Fruit fly (Drosophila melanogaster) whole organism, embryonic: ENCODE data around the gene ND-13A.

Experiments used
- CG11504 ChIP-seq: fragments of 200-800 bp; sonication (Bioruptor generic); optimal IDR thresholded peaks from 3 replicates; lab custom pipeline; 2019; ENCODE audit warnings: missing biosample characterization, mild to moderate bottlenecking, missing genetic modification characterization, moderate library complexity
- CG11723 ChIP-seq: fragments of 200-800 bp; sonication (Bioruptor generic); optimal IDR thresholded peaks from 2 replicates; lab custom pipeline; 2017; ENCODE audit warnings: missing biosample characterization, mild to moderate bottlenecking, missing genetic modification characterization
- CG1233 ChIP-seq: fragments of 200-800 bp; sonication (Bioruptor generic); optimal IDR thresholded peaks from 4 replicates; lab custom pipeline; 2018; ENCODE audit warnings: missing biosample characterization, mild to moderate bottlenecking, missing genetic modification characterization
- CG2120 ChIP-seq: fragments of 200-800 bp; sonication (Bioruptor generic); optimal IDR thresholded peaks from 3 replicates; lab custom pipeline; 2016; ENCODE audit warnings: missing biosample characterization, missing genetic modification characterization
- CG2129 ChIP-seq: fragments of 200-800 bp; sonication (Bioruptor generic); IDR thresholded peaks from 2 replicates; pipeline ENCODE4 v1.3.6; 2022; ENCODE audit warnings: missing biosample characterization, missing genetic modification characterization; ENCODE audit not compliant: partially characterized antibody
- CG2678 ChIP-seq: fragments of 200-800 bp; sonication (Bioruptor generic); optimal IDR thresholded peaks from 3 replicates; lab custom pipeline; 2019; ENCODE audit warnings: missing biosample characterization, mild to moderate bottlenecking, missing genetic modification characterization, moderate library complexity
- CG31388 ChIP-seq: fragments of 200-800 bp; sonication (Bioruptor generic); optimal IDR thresholded peaks from 2 replicates; lab custom pipeline; 2016; ENCODE audit warnings: missing biosample characterization, missing genetic modification characterization
- CG3281 ChIP-seq: fragments of 200-800 bp; sonication (Bioruptor generic); optimal IDR thresholded peaks from 3 replicates; lab custom pipeline; 2017; ENCODE audit warnings: missing biosample characterization, mild to moderate bottlenecking, missing genetic modification characterization
- CG34224 ChIP-seq: fragments of 200-800 bp; sonication (Bioruptor generic); IDR thresholded peaks from 3 replicates; pipeline ENCODE4 v1.3.6; 2022; ENCODE audit warnings: missing biosample characterization, missing genetic modification characterization; ENCODE audit not compliant: partially characterized antibody
- CG34376 ChIP-seq: fragments of 200-800 bp; sonication (Bioruptor generic); optimal IDR thresholded peaks from 2 replicates; lab custom pipeline; 2018; ENCODE audit warnings: missing biosample characterization, mild to moderate bottlenecking, missing genetic modification characterization
- CG3995 ChIP-seq: fragments of 200-800 bp; sonication (Bioruptor generic); optimal IDR thresholded peaks from 3 replicates; lab custom pipeline; 2016; ENCODE audit warnings: missing biosample characterization, missing genetic modification characterization
- CG4820 ChIP-seq: fragments of 200-800 bp; sonication (Bioruptor generic); optimal IDR thresholded peaks from 3 replicates; lab custom pipeline; 2016; ENCODE audit warnings: missing biosample characterization, missing genetic modification characterization
- CG5245 ChIP-seq: fragments of 200-800 bp; sonication (Bioruptor generic); optimal IDR thresholded peaks from 3 replicates; lab custom pipeline; 2016; ENCODE audit warnings: missing biosample characterization, missing genetic modification characterization
- CG6765 ChIP-seq: fragments of 200-800 bp; sonication (Bioruptor generic); optimal IDR thresholded peaks from 3 replicates; lab custom pipeline; 2017; ENCODE audit warnings: missing biosample characterization, mild to moderate bottlenecking, missing genetic modification characterization
- CG8281 ChIP-seq: fragments of 200-800 bp; sonication (Bioruptor generic); optimal IDR thresholded peaks from 2 replicates; lab custom pipeline; 2018; ENCODE audit warnings: missing biosample characterization, mild to moderate bottlenecking, missing genetic modification characterization, moderate library complexity
- Camta ChIP-seq: fragments of 200-800 bp; sonication (Bioruptor generic); optimal IDR thresholded peaks from 2 replicates; lab custom pipeline; 2016; ENCODE audit warnings: missing biosample characterization, missing genetic modification characterization
- Chrac-16 ChIP-seq: fragments of 200-800 bp; sonication (Bioruptor generic); optimal IDR thresholded peaks from 3 replicates; lab custom pipeline; 2016; ENCODE audit warnings: missing biosample characterization, missing genetic modification characterization
- CkIIα-i1 ChIP-seq: fragments of 200-800 bp; sonication (Bioruptor generic); IDR thresholded peaks from 2 replicates; pipeline ENCODE4 v1.3.6; 2022; ENCODE audit warnings: missing biosample characterization, missing genetic modification characterization
- Deaf1 ChIP-seq: fragments of 200-800 bp; optimal IDR thresholded peaks from 3 replicates; lab custom pipeline; 2019; ENCODE audit warnings: missing biosample characterization, mild to moderate bottlenecking, missing genetic modification characterization, moderate library complexity
- Doc3 ChIP-seq: fragments of 200-800 bp; sonication (Bioruptor generic); IDR thresholded peaks from 3 replicates; pipeline ENCODE4 v1.3.6; 2022; ENCODE audit warnings: missing biosample characterization, missing genetic modification characterization; ENCODE audit not compliant: partially characterized antibody
- Drgx ChIP-seq: fragments of 200-800 bp; sonication (Bioruptor generic); IDR thresholded peaks from 2 replicates; pipeline ENCODE4 v1.3.6; 2022; ENCODE audit warnings: missing biosample characterization, missing genetic modification characterization
- Elba2 ChIP-seq: fragments of 200-800 bp; sonication (Bioruptor generic); optimal IDR thresholded peaks from 3 replicates; lab custom pipeline; 2016; ENCODE audit warnings: missing biosample characterization, missing genetic modification characterization
- Hr39 ChIP-seq: fragments of >200 bp; optimal IDR thresholded peaks from 2 replicates; lab custom pipeline; 2017
- Nf-YC ChIP-seq: fragments of 200-800 bp; optimal IDR thresholded peaks from 3 replicates; lab custom pipeline; 2019; ENCODE audit warnings: missing biosample characterization, mild to moderate bottlenecking, missing genetic modification characterization, moderate library complexity
- Ravus ChIP-seq: fragments of 200-800 bp; sonication (Bioruptor generic); IDR thresholded peaks from 2 replicates; pipeline ENCODE4 v1.3.6; 2022; ENCODE audit warnings: missing biosample characterization, missing genetic modification characterization
- Sin3A ChIP-seq: fragments of >200 bp; optimal IDR thresholded peaks from 2 replicates; lab custom pipeline; 2018
- Taf1 ChIP-seq: fragments of 200-800 bp; sonication (Bioruptor generic); IDR thresholded peaks from 2 replicates; pipeline ENCODE4 v1.3.6; 2022; ENCODE audit warnings: missing biosample characterization, missing genetic modification characterization
- Trl ChIP-seq, 3 experiments: fragments of >200 bp in 2 of 3; fragments of 200-800 bp in 1 of 3; sonication (Bioruptor generic) in 1 of 3; optimal IDR thresholded peaks; 2 replicates in 1 of 3; 3 replicates in 2 of 3; lab custom pipeline; 2016 to 2017; ENCODE audit warnings: missing biosample characterization in 1 of 3, missing genetic modification characterization in 1 of 3
- aop ChIP-seq: fragments of 200-800 bp; sonication (Bioruptor generic); IDR thresholded peaks from 2 replicates; pipeline ENCODE4 v1.3.6; 2022; ENCODE audit warnings: missing biosample characterization, missing genetic modification characterization
- ase ChIP-seq: fragments of 200-800 bp; sonication (Bioruptor generic); IDR thresholded peaks from 3 replicates; pipeline ENCODE4 v1.3.6; 2022; ENCODE audit warnings: missing biosample characterization, missing genetic modification characterization
- ato ChIP-seq: fragments of 200-800 bp; sonication (Bioruptor generic); IDR thresholded peaks from 2 replicates; pipeline ENCODE4 v1.3.6; 2022; ENCODE audit warnings: missing biosample characterization, missing genetic modification characterization; ENCODE audit not compliant: partially characterized antibody
- bsh ChIP-seq, 2 experiments: fragments of 200-800 bp; sonication (Bioruptor generic); optimal IDR thresholded peaks; 2 replicates each; lab custom pipeline; 2017 to 2018; ENCODE audit warnings: mild to moderate bottlenecking in 2 of 2, missing biosample characterization in 2 of 2, missing genetic modification characterization in 2 of 2, moderate library complexity in 1 of 2
- croc ChIP-seq: fragments of 200-800 bp; sonication (Bioruptor generic); conservative IDR thresholded peaks from 3 replicates; pipeline ENCODE4 v1.3.6; 2022; ENCODE audit warnings: missing biosample characterization, missing genetic modification characterization
- dan ChIP-seq: fragments of 200-800 bp; sonication (Bioruptor generic); IDR thresholded peaks from 2 replicates; pipeline ENCODE4 v1.3.6; 2022; ENCODE audit warnings: missing biosample characterization, missing genetic modification characterization
- dimm ChIP-seq: fragments of 200-800 bp; sonication (Bioruptor generic); IDR thresholded peaks from 2 replicates; pipeline ENCODE4 v1.3.6; 2022; ENCODE audit warnings: missing biosample characterization, missing genetic modification characterization
- ems ChIP-seq: fragments of 200-800 bp; sonication (Bioruptor generic); optimal IDR thresholded peaks from 3 replicates; lab custom pipeline; 2016; ENCODE audit warnings: missing biosample characterization, missing genetic modification characterization
- fu2 ChIP-seq: fragments of 200-800 bp; sonication (Bioruptor generic); optimal IDR thresholded peaks from 2 replicates; lab custom pipeline; 2016; ENCODE audit warnings: missing biosample characterization, missing genetic modification characterization
- gcm2 ChIP-seq: fragments of 200-800 bp; sonication (Bioruptor generic); optimal IDR thresholded peaks from 2 replicates; lab custom pipeline; 2016; ENCODE audit warnings: missing biosample characterization, missing genetic modification characterization
- insv ChIP-seq, 2 experiments: fragments of 200-800 bp; sonication (Bioruptor generic); optimal IDR thresholded peaks; 3 replicates each; lab custom pipeline; 2016 to 2018; ENCODE audit warnings: missing biosample characterization in 2 of 2, missing genetic modification characterization in 2 of 2
- kay ChIP-seq: fragments of 200-800 bp; sonication (Bioruptor generic); optimal IDR thresholded peaks from 2 replicates; lab custom pipeline; 2016; ENCODE audit warnings: missing biosample characterization, missing genetic modification characterization
- mam ChIP-seq: fragments of 200-800 bp; sonication (Bioruptor generic); optimal IDR thresholded peaks from 3 replicates; lab custom pipeline; 2016; ENCODE audit warnings: missing biosample characterization, missing genetic modification characterization
- nerfin-2 ChIP-seq: fragments of 200-800 bp; sonication (Bioruptor generic); IDR thresholded peaks from 2 replicates; pipeline ENCODE4 v1.3.6; 2022; ENCODE audit warnings: missing biosample characterization, missing genetic modification characterization; ENCODE audit not compliant: partially characterized antibody
- oc ChIP-seq: fragments of 200-800 bp; sonication (Bioruptor generic); optimal IDR thresholded peaks from 2 replicates; lab custom pipeline; 2018; ENCODE audit warnings: missing biosample characterization, mild to moderate bottlenecking, missing genetic modification characterization, moderate library complexity
- pan ChIP-seq, 4 experiments: fragments of >200 bp in 3 of 4; fragments of 200-800 bp in 1 of 4; sonication (Bioruptor generic) in 1 of 4; optimal IDR thresholded peaks in 3 of 4; IDR thresholded peaks in 1 of 4; 2 replicates each; pipeline versions ENCODE4 v1.3.6 to Lab custom; 2017 to 2022; ENCODE audit warnings: missing biosample characterization in 2 of 4, missing genetic modification characterization in 2 of 4, mixed read lengths in 1 of 4
- peb ChIP-seq: fragments of 200-800 bp; sonication (Bioruptor generic); IDR thresholded peaks from 2 replicates; pipeline ENCODE4 v1.3.6; 2022; ENCODE audit warnings: missing biosample characterization, missing genetic modification characterization
- pros ChIP-seq: fragments of 200-800 bp; sonication (Bioruptor generic); optimal IDR thresholded peaks from 3 replicates; lab custom pipeline; 2019; ENCODE audit warnings: missing biosample characterization, mild to moderate bottlenecking, missing genetic modification characterization, moderate library complexity
- scrt ChIP-seq: fragments of 200-800 bp; sonication (Bioruptor generic); optimal IDR thresholded peaks from 2 replicates; lab custom pipeline; 2018; ENCODE audit warnings: missing biosample characterization, mild to moderate bottlenecking, missing genetic modification characterization, moderate library complexity
- seq ChIP-seq: fragments of 200-800 bp; sonication (Bioruptor generic); IDR thresholded peaks from 2 replicates; pipeline ENCODE4 v1.3.6; 2022; ENCODE audit warnings: missing biosample characterization, missing genetic modification characterization
- unpg ChIP-seq: fragments of 200-800 bp; sonication (Bioruptor generic); optimal IDR thresholded peaks from 3 replicates; lab custom pipeline; 2018; ENCODE audit warnings: missing biosample characterization, mild to moderate bottlenecking, missing genetic modification characterization, moderate library complexity

Gene ND-13A

dm6 chr2L:5107626-5108272, 7.7 kb upstream of the ND-13A start (continued):
- no peak for TF ChIP-seq ato (GFP tag; lab: Robert Waterston, UW)
- peak; percentile 12 for TF ChIP-seq Elba2 (GFP tag; lab: Kevin White, UChicago)
- TF ChIP-seq CG2120 (GFP tag; lab: Kevin White, UChicago) = peak; percentile 100
- TF ChIP-seq CG3281 (GFP tag; lab: Kevin White, UChicago) = peak; percentile 95
- peak; percentile 85 for TF ChIP-seq aop (GFP tag; lab: Robert Waterston, UW)
- TF ChIP-seq ems (GFP tag; lab: Kevin White, UChicago) = peak; percentile 97
- no peak for TF ChIP-seq pan (optimal IDR thresholded peaks at IDR 0.05; lab: Kevin White, UChicago)
- peak in 1 of 2 experiments; percentile 96 for TF ChIP-seq pan (GFP tag; optimal IDR thresholded peaks at IDR 0.05 in 1 of 2, IDR thresholded peaks at IDR 0.05 in 1 of 2)
- TF ChIP-seq unpg (GFP tag; lab: Kevin White, UChicago) = peak; percentile 93
- peak in 1 of 2 experiments; percentile 78 for TF ChIP-seq Trl (optimal IDR thresholded peaks at IDR 0.05; lab: Kevin White, UChicago)
- peak; percentile 95 for TF ChIP-seq Trl (GFP tag; optimal IDR thresholded peaks at IDR 0.05; lab: Kevin White, UChicago)
- no peak for TF ChIP-seq Doc3 (GFP tag; lab: Robert Waterston, UW)
- TF ChIP-seq dimm (GFP tag; lab: Robert Waterston, UW) = peak; percentile 82
- TF ChIP-seq CG1233 (GFP tag; lab: Kevin White, UChicago) = peak; percentile 90
- peak; percentile 73 for TF ChIP-seq gcm2
- peak; percentile 89 for TF ChIP-seq scrt
- no peak for TF ChIP-seq CG2129 (GFP tag; lab: Robert Waterston, UW)
- peak; percentile 56 for TF ChIP-seq oc (tag; lab: Kevin White, UChicago)
- TF ChIP-seq pros = peak; percentile 37
- TF ChIP-seq Chrac-16 (GFP tag; lab: Kevin White, UChicago) = peak; percentile 97
- peak; percentile 60 for TF ChIP-seq CG31388 (GFP tag; lab: Kevin White, UChicago)
- peak; percentile 94 for TF ChIP-seq seq
- peak; percentile 92 for TF ChIP-seq ase (GFP tag; lab: Robert Waterston, UW)
- peak; percentile 98 for TF ChIP-seq Camta (GFP tag; lab: Kevin White, UChicago)
- peak; percentile 86 for TF ChIP-seq Ravus (GFP tag; lab: Robert Waterston, UW)
- no peak for TF ChIP-seq CG34224 (GFP tag; lab: Robert Waterston, UW)
- TF ChIP-seq croc (GFP tag; lab: Robert Waterston, UW) = peak; percentile 87
- no peak for TF ChIP-seq Hr39 (lab: Kevin White, UChicago)
- TF ChIP-seq Drgx (GFP tag; lab: Robert Waterston, UW) = peak; percentile 89
- 0 out of 2 replicates have a peak, but pooled peaks have one; percentile 10 for TF ChIP-seq dan (GFP tag; lab: Robert Waterston, UW)
- peak; percentile 77 for TF ChIP-seq Nf-YC (tag; lab: Kevin White, UChicago)
- no peak for TF ChIP-seq nerfin-2 (GFP tag; lab: Robert Waterston, UW)
- peak; percentile 59; the same call in 1 of the 2 replicates for TF ChIP-seq CkIIα-i1 (GFP tag; lab: Robert Waterston, UW)
- TF ChIP-seq fu2 (GFP tag; lab: Kevin White, UChicago) = peak; percentile 99
- peak; percentile 79 for TF ChIP-seq peb
- peak; percentile 97 for TF ChIP-seq kay (GFP tag; lab: Kevin White, UChicago)
- TF ChIP-seq CG4820 (GFP tag; lab: Kevin White, UChicago) = peak; percentile 92
- peak; percentile 93 for TF ChIP-seq CG6765 (GFP tag; lab: Kevin White, UChicago)
- peak; percentile 67 to 88 for TF ChIP-seq bsh (GFP tag; optimal IDR thresholded peaks at IDR 0.05; lab: Kevin White, UChicago)
- TF ChIP-seq CG2678 (tag; lab: Kevin White, UChicago) = peak; percentile 97
- TF ChIP-seq Deaf1 (tag; lab: Kevin White, UChicago) = peak; percentile 78
- peak in 1 of 2 experiments; percentile 33 for TF ChIP-seq insv (GFP tag; optimal IDR thresholded peaks at IDR 0.05; lab: Kevin White, UChicago)
- TF ChIP-seq Taf1 = peak; percentile 92
- TF ChIP-seq CG5245 = peak; percentile 90
- TF ChIP-seq CG11723 (GFP tag; lab: Kevin White, UChicago) = peak; percentile 88
- TF ChIP-seq CG8281 = peak; percentile 61
- no peak for TF ChIP-seq Sin3A (lab: Kevin White, UChicago)
- TF ChIP-seq CG3995 (GFP tag; lab: Kevin White, UChicago) = peak; percentile 79
- peak; percentile 94 for TF ChIP-seq CG11504 (tag; lab: Kevin White, UChicago)
- peak; percentile 93 for TF ChIP-seq CG34376 (GFP tag; lab: Kevin White, UChicago)
- peak; percentile 99 for TF ChIP-seq mam (GFP tag; lab: Kevin White, UChicago)
